Worm (Caenorhabditis elegans) whole organism, L3 larva: ENCODE measurements around the gene fbxa-28.

Source experiments
- R02D3.7 ChIP-seq: fragments of 150-350 bp; optimal IDR thresholded peaks from 2 replicates; lab custom pipeline; 2014; ENCODE audit warnings: missing biosample characterization, missing genetic modification characterization
- aly-2 ChIP-seq: fragments of 150-350 bp; optimal IDR thresholded peaks from 2 replicates; lab custom pipeline; 2014; ENCODE audit warnings: missing biosample characterization, missing genetic modification characterization
- ama-1 ChIP-seq: fragments of 150-350 bp; optimal IDR thresholded peaks from 2 replicates; lab custom pipeline; 2018
- ceh-16 ChIP-seq: sonication (generic microtip); optimal IDR thresholded peaks from 2 replicates; lab custom pipeline; 2017; ENCODE audit warnings: missing biosample characterization, missing genetic modification characterization
- ceh-28 ChIP-seq: fragments of 150-350 bp; optimal IDR thresholded peaks from 2 replicates; lab custom pipeline; 2014; ENCODE audit warnings: missing biosample characterization, missing genetic modification reagents, missing genetic modification characterization
- ceh-82 ChIP-seq: fragments of 150-350 bp; optimal IDR thresholded peaks from 2 replicates; lab custom pipeline; 2014; ENCODE audit warnings: missing biosample characterization, missing genetic modification characterization
- ceh-9 ChIP-seq: sonication (generic microtip); optimal IDR thresholded peaks from 2 replicates; lab custom pipeline; 2018; ENCODE audit warnings: missing biosample characterization, missing genetic modification characterization
- daf-12 ChIP-seq: fragments of 150-350 bp; optimal IDR thresholded peaks from 2 replicates; lab custom pipeline; 2014; ENCODE audit warnings: missing biosample characterization, missing genetic modification reagents, missing genetic modification characterization
- egl-27 ChIP-seq: sonication (generic microtip); optimal IDR thresholded peaks from 4 replicates; lab custom pipeline; 2017; ENCODE audit warnings: missing biosample characterization, missing genetic modification reagents, missing genetic modification characterization
- egl-5 ChIP-seq: fragments of 150-350 bp; optimal IDR thresholded peaks from 2 replicates; lab custom pipeline; 2017; ENCODE audit warnings: missing biosample characterization, missing genetic modification reagents, missing genetic modification characterization, inconsistent platforms
- elt-1 ChIP-seq: fragments of 150-350 bp; optimal IDR thresholded peaks from 2 replicates; lab custom pipeline; 2014; ENCODE audit warnings: missing biosample characterization, missing genetic modification characterization
- elt-2 ChIP-seq: sonication (generic microtip); optimal IDR thresholded peaks from 2 replicates; lab custom pipeline; 2016; ENCODE audit warnings: missing genetic modification reagents, mild to moderate bottlenecking, missing genetic modification characterization, missing compliant biosample characterization
- elt-3 ChIP-seq, 3 experiments: fragments of 150-350 bp in 1 of 3; sonication (generic microtip) in 2 of 3; optimal IDR thresholded peaks; 2 replicates in 2 of 3; 4 replicates in 1 of 3; lab custom pipeline; 2014 to 2017; ENCODE audit warnings: missing biosample characterization in 3 of 3, missing genetic modification characterization in 3 of 3
- eor-1 ChIP-seq, 2 experiments: fragments of 150-350 bp; optimal IDR thresholded peaks; 2 replicates each; lab custom pipeline; 2014 to 2018; ENCODE audit warnings: missing biosample characterization in 2 of 2, missing genetic modification characterization in 2 of 2
- fkh-10 ChIP-seq: sonication (generic microtip); optimal IDR thresholded peaks from 2 replicates; lab custom pipeline; 2017; ENCODE audit warnings: missing biosample characterization, missing genetic modification reagents, missing genetic modification characterization
- fkh-2 ChIP-seq: fragments of 150-350 bp; optimal IDR thresholded peaks from 2 replicates; lab custom pipeline; 2014; ENCODE audit warnings: missing biosample characterization, missing genetic modification reagents, missing genetic modification characterization
- fos-1 ChIP-seq: fragments of 150-350 bp; optimal IDR thresholded peaks from 2 replicates; lab custom pipeline; 2014; ENCODE audit warnings: missing biosample characterization, missing genetic modification characterization
- hmg-11 ChIP-seq: sonication (generic microtip); optimal IDR thresholded peaks from 2 replicates; lab custom pipeline; 2016; ENCODE audit warnings: missing genetic modification characterization, missing compliant biosample characterization
- jun-1 ChIP-seq: fragments of 150-350 bp; optimal IDR thresholded peaks from 2 replicates; lab custom pipeline; 2014; ENCODE audit warnings: missing biosample characterization, missing genetic modification reagents, missing genetic modification characterization
- lin-15B ChIP-seq: fragments of 150-350 bp; optimal IDR thresholded peaks from 2 replicates; lab custom pipeline; 2014; ENCODE audit warnings: missing biosample characterization, missing genetic modification characterization
- lin-39 ChIP-seq: fragments of 150-350 bp; optimal IDR thresholded peaks from 2 replicates; lab custom pipeline; 2018; ENCODE audit warnings: missing biosample characterization, missing genetic modification reagents, missing genetic modification characterization
- lsy-12 ChIP-seq: sonication (generic microtip); optimal IDR thresholded peaks from 2 replicates; lab custom pipeline; 2016; ENCODE audit warnings: mild to moderate bottlenecking, missing genetic modification characterization, missing compliant biosample characterization
- nfya-1 ChIP-seq: sonication (generic microtip); optimal IDR thresholded peaks from 2 replicates; lab custom pipeline; 2017; ENCODE audit warnings: missing genetic modification characterization, mild to moderate bottlenecking, missing compliant biosample characterization, antibody characterized with exemption, moderate library complexity; ENCODE audit not compliant: insufficient read depth
- nhr-23 ChIP-seq: fragments of 150-350 bp; optimal IDR thresholded peaks from 2 replicates; lab custom pipeline; 2014; ENCODE audit warnings: missing biosample characterization, missing genetic modification reagents, missing genetic modification characterization
- nhr-237 ChIP-seq: fragments of 150-350 bp; optimal IDR thresholded peaks from 2 replicates; lab custom pipeline; 2014; ENCODE audit warnings: missing biosample characterization, missing genetic modification characterization
- nhr-28 ChIP-seq: fragments of 150-350 bp; optimal IDR thresholded peaks from 2 replicates; lab custom pipeline; 2014; ENCODE audit warnings: missing biosample characterization, missing genetic modification characterization
- nhr-43 ChIP-seq: sonication (generic microtip); optimal IDR thresholded peaks from 2 replicates; lab custom pipeline; 2016; ENCODE audit warnings: mild to moderate bottlenecking, missing genetic modification characterization, missing compliant biosample characterization; ENCODE audit not compliant: poor library complexity, severe bottlenecking
- nhr-76 ChIP-seq: fragments of 150-350 bp; sonication (generic microtip); optimal IDR thresholded peaks from 5 replicates; lab custom pipeline; 2014; ENCODE audit warnings: missing biosample characterization, missing genetic modification characterization
- nhr-77 ChIP-seq: fragments of 150-350 bp; optimal IDR thresholded peaks from 2 replicates; lab custom pipeline; 2014; ENCODE audit warnings: missing biosample characterization, missing genetic modification characterization
- pha-4 ChIP-seq: fragments of 150-350 bp; optimal IDR thresholded peaks from 2 replicates; lab custom pipeline; 2014; ENCODE audit warnings: missing biosample characterization, missing genetic modification reagents, missing genetic modification characterization
- pqm-1 ChIP-seq: fragments of 150-350 bp; optimal IDR thresholded peaks from 2 replicates; lab custom pipeline; 2017; ENCODE audit warnings: missing biosample characterization, missing genetic modification characterization, inconsistent platforms
- sea-2 ChIP-seq: fragments of 150-350 bp; sonication (generic microtip); optimal IDR thresholded peaks from 4 replicates; lab custom pipeline; 2014; ENCODE audit warnings: missing biosample characterization, missing genetic modification reagents, missing genetic modification characterization
- snpc-4 ChIP-seq: fragments of 150-350 bp; optimal IDR thresholded peaks from 2 replicates; lab custom pipeline; 2014; ENCODE audit warnings: missing biosample characterization, missing genetic modification characterization
- tbx-2 ChIP-seq: sonication (generic microtip); optimal IDR thresholded peaks from 2 replicates; lab custom pipeline; 2016; ENCODE audit warnings: mild to moderate bottlenecking, missing genetic modification characterization, missing compliant biosample characterization
- unc-62 ChIP-seq: fragments of 150-350 bp; sonication (generic microtip); optimal IDR thresholded peaks from 4 replicates; lab custom pipeline; 2014; ENCODE audit warnings: missing biosample characterization, missing genetic modification reagents, missing genetic modification characterization
- zag-1 ChIP-seq: fragments of 150-350 bp; optimal IDR thresholded peaks from 2 replicates; lab custom pipeline; 2014; ENCODE audit warnings: missing biosample characterization, missing genetic modification characterization
- ztf-11 ChIP-seq: fragments of 150-350 bp; optimal IDR thresholded peaks from 2 replicates; lab custom pipeline; 2014; ENCODE audit warnings: missing biosample characterization, missing genetic modification characterization
- ztf-4 ChIP-seq: fragments of 150-350 bp; optimal IDR thresholded peaks from 2 replicates; lab custom pipeline; 2014; ENCODE audit warnings: missing biosample characterization, missing genetic modification characterization

The fbxa-28 gene

ce11 chrIII:1284584-1285046, 13.1 kb upstream of the fbxa-28 start, which contains the start of gene fbxa-37 (continued):
- no peak for TF ChIP-seq zag-1 (tag; lab: Kevin White, UChicago)

ce11 chrIII:1288473-1289056, 9.1 kb upstream of the fbxa-28 start, which contains the start of gene fbxa-50:
TSS of gene fbxa-50 (minus strand) at chrIII:1288523.
- no peak for TF ChIP-seq ceh-9 (tag; lab: Kevin White, UChicago)
- TF ChIP-seq nhr-43 (tag; lab: Kevin White, UChicago), result no peak
- TF ChIP-seq ceh-82, result no peak
- TF ChIP-seq nhr-76 (tag; lab: Kevin White, UChicago), result no peak
- TF ChIP-seq elt-3 (tag; optimal IDR thresholded peaks at IDR 0.05; lab: Kevin White, UChicago), result no peak
- TF ChIP-seq aly-2 (tag; lab: Kevin White, UChicago), result no peak
- TF ChIP-seq nhr-28 (tag; lab: Kevin White, UChicago), result no peak
- no peak for TF ChIP-seq ztf-11
- TF ChIP-seq ceh-28 (tag; lab: Kevin White, UChicago), result no peak
- TF ChIP-seq egl-5 (tag; lab: Kevin White, UChicago), result no peak
- TF ChIP-seq nhr-77 (tag; lab: Kevin White, UChicago), result no peak
- TF ChIP-seq hmg-11 (tag; lab: Kevin White, UChicago), result no peak
- TF ChIP-seq ceh-16, result no peak
- no peak for TF ChIP-seq fkh-2
- no peak for TF ChIP-seq elt-2 (tag; lab: Kevin White, UChicago)
- TF ChIP-seq nhr-23, result no peak
- TF ChIP-seq lsy-12 (tag; lab: Kevin White, UChicago), result no peak
- no peak for TF ChIP-seq snpc-4
- no peak for TF ChIP-seq egl-27 (tag; lab: Kevin White, UChicago)

ce11 chrIII:1289139-1289538, 8.6 kb upstream of the fbxa-28 start:
- no peak for TF ChIP-seq ama-1 (lab: Kevin White, UChicago)
- TF ChIP-seq elt-1 (tag; lab: Kevin White, UChicago), result no peak
- no peak for TF ChIP-seq R02D3.7
- TF ChIP-seq pha-4 (tag; lab: Kevin White, UChicago), result no peak
- peak; percentile 31 for TF ChIP-seq jun-1
- no peak for TF ChIP-seq fkh-2
- no peak for TF ChIP-seq ztf-11
- TF ChIP-seq ceh-28 (tag; lab: Kevin White, UChicago), result no peak
- TF ChIP-seq elt-2 (tag; lab: Kevin White, UChicago), result peak; percentile 75
- TF ChIP-seq zag-1 (tag; lab: Kevin White, UChicago), result no peak
- no peak for TF ChIP-seq ceh-82
- no peak for TF ChIP-seq nhr-237
- TF ChIP-seq pqm-1 (tag; lab: Kevin White, UChicago), result peak; percentile 87
- no peak for TF ChIP-seq tbx-2 (tag; lab: Kevin White, UChicago)
- TF ChIP-seq nhr-28 (tag; lab: Kevin White, UChicago), result no peak
- peak in 1 of 3 experiments; percentile 51 for TF ChIP-seq elt-3 (tag; optimal IDR thresholded peaks at IDR 0.05; lab: Kevin White, UChicago)
- no peak for TF ChIP-seq unc-62 (GFP tag; lab: Kevin White, UChicago)
- TF ChIP-seq sea-2 (GFP tag; lab: Kevin White, UChicago), result no peak

ce11 chrIII:1293135-1293534, 4.6 kb upstream of the fbxa-28 start, which contains the start of gene fbxa-36:
TSS of gene fbxa-36 (minus strand) at chrIII:1293235.
- TF ChIP-seq zag-1 (tag; lab: Kevin White, UChicago) (no peak), fkh-2 (no peak), eor-1 (tag; optimal IDR thresholded peaks at IDR 0.05; lab: Kevin White, UChicago) (no peak), elt-1 (tag; lab: Kevin White, UChicago) (no peak), elt-3 (tag; optimal IDR thresholded peaks at IDR 0.05; lab: Kevin White, UChicago) (no peak), ztf-4 (tag; lab: Kevin White, UChicago) (no peak), lin-39 (tag; lab: Kevin White, UChicago) (no peak), lin-15B (no peak), daf-12 (tag; lab: Kevin White, UChicago) (no peak), ceh-16 (no peak), snpc-4 (no peak), nhr-28 (tag; lab: Kevin White, UChicago) (no peak), fkh-10 (GFP tag; lab: Kevin White, UChicago) (no peak), nhr-43 (tag; lab: Kevin White, UChicago) (no peak), ceh-28 (tag; lab: Kevin White, UChicago) (no peak), nfya-1 (tag; lab: Kevin White, UChicago) (no peak), fos-1 (tag; lab: Kevin White, UChicago) (no peak), egl-5 (tag; lab: Kevin White, UChicago) (no peak), ama-1 (lab: Kevin White, UChicago) (no peak)
- TF ChIP-seq, all 47 proteins: peak for 0
